Worm (Caenorhabditis elegans) whole organism, mixed stage, embryonic: ENCODE results near the gene picd-1.

Experiments
- elt-1 ChIP-seq: sonication (generic microtip); optimal IDR thresholded peaks from 2 replicates; lab custom pipeline; 2017; ENCODE audit warnings: missing genetic modification characterization, mild to moderate bottlenecking, missing compliant biosample characterization, antibody characterized with exemption, moderate library complexity, borderline replicate concordance; ENCODE audit not compliant: insufficient read depth
- nhr-12 ChIP-seq: fragments of 150-350 bp; optimal IDR thresholded peaks from 2 replicates; lab custom pipeline; 2014; ENCODE audit warnings: missing biosample characterization, missing genetic modification characterization
- snpc-4 ChIP-seq: fragments of 150-350 bp; optimal IDR thresholded peaks from 2 replicates; lab custom pipeline; 2014; ENCODE audit warnings: missing biosample characterization, missing genetic modification characterization

- TF ChIP-seq snpc-4 (tag; lab: Kevin White, UChicago) = no peak
- TF ChIP-seq elt-1 (tag; lab: Kevin White, UChicago) = no peak
- no peak for TF ChIP-seq nhr-12
Measured at ce11 chrV:155215-155614, 50.6 kb downstream of the picd-1 start.
